Worm (Caenorhabditis elegans) whole organism, L4 larva: ENCODE results near the gene dvc-1.

ENCODE experiments used
- ama-1 ChIP-seq: fragments of 150-350 bp; optimal IDR thresholded peaks from 2 replicates; lab custom pipeline; 2014; ENCODE audit warnings: inconsistent platforms, mixed read lengths
- daf-19 ChIP-seq: fragments of 200-800 bp; sonication (Bioruptor generic); conservative IDR thresholded peaks from 2 replicates; pipeline ENCODE4 v1.3.6; 2022; ENCODE audit warnings: missing genetic modification characterization, missing compliant biosample characterization
- nhr-28 ChIP-seq: fragments of 150-350 bp; optimal IDR thresholded peaks from 2 replicates; lab custom pipeline; 2014; ENCODE audit warnings: missing biosample characterization, missing genetic modification characterization

- no peak for TF ChIP-seq nhr-28 (tag; lab: Kevin White, UChicago)
- TF ChIP-seq ama-1 (lab: Kevin White, UChicago): no peak
- no peak for TF ChIP-seq daf-19 (GFP tag; lab: Robert Waterston, UW)
These were observed 43.0 kb downstream of the dvc-1 start, which contains the start of gene clc-6 for ce11 chrV:11196109-11196508.
